Worm (Caenorhabditis elegans): ENCODE results near the gene mdt-6.

DNA sequence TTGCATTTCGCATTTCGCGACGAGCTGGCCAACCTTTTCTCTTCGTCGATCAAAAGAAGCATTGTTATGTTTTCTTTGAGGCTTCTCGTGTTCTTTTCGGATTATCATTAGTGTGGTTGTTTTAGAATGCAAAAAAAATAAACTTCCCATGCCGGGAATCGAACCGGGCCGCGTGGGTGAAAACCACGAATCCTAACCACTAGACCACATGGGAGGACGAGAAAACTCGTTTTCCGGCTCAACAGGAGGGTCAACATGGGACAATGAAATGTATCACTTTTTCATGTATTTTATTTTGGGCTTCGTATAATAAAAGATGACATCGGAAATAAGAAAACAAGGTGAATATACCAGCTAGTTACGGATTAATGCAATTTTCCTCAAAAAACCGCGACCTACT, 10.2 kb upstream of the mdt-6 start:
- TF ChIP-seq sea-1 (GFP tag; conservative IDR thresholded peaks at IDR 0.05) (no peak), tbx-11 (GFP tag; IDR thresholded peaks at IDR 0.05) (no peak), hmg-4 (GFP tag; optimal IDR thresholded peaks at IDR 0.05) (no peak), ama-1 (optimal IDR thresholded peaks at IDR 0.05) (no peak)
